Fruit fly (Drosophila melanogaster) Kc167 (cell line): Measurements from ENCODE around the gene SA1.
A peak's percentile ranks its signal among the peaks of the same experiment; 100 is the strongest.

Experiments
- Myc ChIP-seq: fragments of >200 bp; optimal IDR thresholded peaks from 2 replicates; lab custom pipeline; 2017; ENCODE audit warnings: missing external identifiers
- Sin3A ChIP-seq: fragments of >200 bp; optimal IDR thresholded peaks from 2 replicates; lab custom pipeline; 2018; ENCODE audit warnings: missing external identifiers
- h ChIP-seq: fragments of >200 bp; optimal IDR thresholded peaks from 3 replicates; lab custom pipeline; 2018; ENCODE audit warnings: missing external identifiers
- insv ChIP-seq: fragments of >200 bp; optimal IDR thresholded peaks from 3 replicates; lab custom pipeline; 2018; ENCODE audit warnings: missing external identifiers
- psq ChIP-seq: fragments of >200 bp; optimal IDR thresholded peaks from 2 replicates; lab custom pipeline; 2017; ENCODE audit warnings: missing external identifiers
- ttk ChIP-seq: sonication (Bioruptor generic); optimal IDR thresholded peaks from 2 replicates; lab custom pipeline; 2017; ENCODE audit warnings: missing external identifiers

SA1 gene

DNA sequence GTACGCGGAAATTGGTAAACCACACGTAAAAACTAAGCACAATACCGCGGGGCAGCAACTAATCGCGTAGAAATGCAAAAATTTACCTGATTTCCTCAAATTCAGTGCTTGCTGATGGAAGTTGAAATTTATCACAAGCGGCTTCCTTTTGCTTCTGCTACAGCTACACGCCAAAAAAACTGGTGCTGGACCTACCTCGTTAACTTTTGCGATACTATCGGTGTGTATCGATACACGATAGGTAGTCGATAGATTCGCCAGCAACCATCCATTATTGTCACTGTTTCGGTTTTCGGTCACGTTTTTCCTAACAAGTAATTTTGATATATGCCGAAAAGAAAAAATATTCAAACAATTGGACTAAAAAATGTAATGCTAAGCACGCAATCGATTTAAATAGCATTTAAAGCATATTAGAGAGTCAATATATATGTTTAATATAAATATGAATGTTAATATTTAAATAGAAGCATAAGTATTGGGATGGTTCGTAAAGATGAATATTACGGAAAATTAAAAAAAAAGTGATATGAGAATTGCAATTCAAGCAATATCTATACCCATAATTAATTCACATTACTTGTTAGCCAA, 17.3 kb downstream of the SA1 start, which contains the start of gene Sumo:
TSS of gene Sumo (minus strand) at position 223 of the 591 bp plus-strand sequence.
- TF ChIP-seq Myc (lab: Kevin White, UChicago) (no peak), h (lab: Kevin White, UChicago) (no peak), Sin3A (lab: Kevin White, UChicago) (no peak), psq (lab: Kevin White, UChicago) (no peak), insv (lab: Kevin White, UChicago) (no peak), ttk (lab: Kevin White, UChicago) (no peak)

DNA sequence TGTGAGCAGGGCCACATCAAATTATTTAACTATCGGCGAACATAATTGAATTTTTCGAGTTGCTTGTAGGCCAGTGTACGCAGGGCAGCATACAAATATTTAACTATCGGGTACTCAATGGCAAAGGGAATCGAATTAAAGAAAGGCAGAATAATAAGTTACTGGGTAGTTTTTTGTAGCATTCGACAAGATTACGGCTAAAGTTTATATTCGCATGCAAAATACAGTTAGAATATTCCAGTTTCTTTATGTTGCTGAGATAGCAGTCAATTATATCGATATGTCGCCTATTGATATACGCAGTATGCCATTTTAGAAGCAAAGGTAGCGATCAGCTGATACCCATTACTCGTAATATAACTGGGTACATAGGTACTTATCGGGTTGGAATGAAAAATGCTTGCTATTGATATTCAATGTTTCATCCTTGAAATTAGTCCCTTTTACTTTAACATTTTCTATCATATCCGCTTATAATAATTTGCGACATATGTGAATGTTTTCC, 17.8 kb downstream of the SA1 start:
- TF ChIP-seq insv (lab: Kevin White, UChicago) (no peak), Sin3A (lab: Kevin White, UChicago) (no peak), h (lab: Kevin White, UChicago) (no peak), ttk (lab: Kevin White, UChicago) (no peak), psq (lab: Kevin White, UChicago) (no peak), Myc (lab: Kevin White, UChicago) (no peak)

DNA sequence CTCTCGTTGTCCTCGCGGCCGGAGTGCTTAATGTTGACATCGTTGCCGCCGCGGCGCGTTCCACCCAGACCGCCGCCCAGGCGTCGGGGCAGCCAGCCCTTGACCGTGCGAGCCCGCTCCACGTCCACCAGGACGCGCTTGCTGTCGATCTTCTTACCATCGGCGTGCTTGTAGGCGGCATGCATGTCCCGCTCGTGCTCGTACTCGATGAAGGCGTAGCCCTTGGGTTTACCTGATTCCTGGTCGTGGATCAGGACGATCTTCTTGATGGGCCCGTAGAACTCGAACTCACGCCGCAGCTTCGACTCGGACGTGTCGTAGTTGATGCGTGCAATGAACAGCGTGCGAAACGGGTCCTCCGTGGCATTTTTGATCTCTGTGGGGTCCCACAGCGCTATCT, 20.6 kb downstream of the SA1 start:
- TF ChIP-seq ttk (lab: Kevin White, UChicago) (peak; percentile 93), Myc (lab: Kevin White, UChicago) (no peak)

DNA sequence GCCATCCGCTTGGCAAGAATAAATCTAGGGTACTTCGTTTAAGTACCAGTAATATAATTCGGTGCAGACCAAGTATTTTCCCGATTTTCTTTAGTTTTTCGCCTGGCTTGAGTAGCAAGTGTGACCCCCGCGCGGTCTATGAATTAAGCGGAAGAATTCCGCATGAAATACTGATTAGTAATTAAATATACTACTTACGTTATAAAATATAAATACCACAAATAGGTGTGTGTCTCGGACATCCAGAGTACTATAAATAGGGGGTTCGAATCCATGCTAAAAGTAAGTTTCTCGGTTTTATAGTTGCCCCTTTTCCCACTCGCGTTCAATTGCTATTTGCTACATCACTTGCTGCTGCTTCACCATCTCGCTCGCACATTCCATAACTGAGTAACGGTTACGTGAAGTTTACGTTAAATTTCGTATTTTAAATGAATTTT, 21.4 kb downstream of the SA1 start, which contains the start of gene snRNP-U1-70K:
TSS of gene snRNP-U1-70K (minus strand) at position 141 of the 440 bp plus-strand sequence.
- TF ChIP-seq h (lab: Kevin White, UChicago) (no peak), Sin3A (lab: Kevin White, UChicago) (no peak), psq (lab: Kevin White, UChicago) (no peak), ttk (lab: Kevin White, UChicago) (no peak), insv (lab: Kevin White, UChicago) (no peak), Myc (lab: Kevin White, UChicago) (no peak)

DNA sequence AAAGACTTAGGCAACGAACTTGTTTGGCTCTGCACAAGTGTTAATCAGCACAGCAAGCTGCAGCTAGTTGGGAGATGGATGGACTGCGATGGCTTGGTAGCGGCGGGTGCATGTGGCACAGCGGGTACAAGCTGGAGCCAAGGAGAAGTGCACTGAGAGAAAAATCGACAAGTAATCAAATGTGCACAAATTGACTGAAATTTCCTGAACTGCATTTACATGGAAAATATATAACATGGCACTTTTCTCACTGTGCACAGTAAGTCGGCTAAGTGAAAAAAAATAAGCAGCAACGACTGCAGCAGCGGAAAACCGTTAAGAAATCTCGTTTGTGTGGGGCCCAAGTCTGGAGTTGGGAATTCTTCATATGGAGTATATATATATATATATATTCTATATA, 40.9 kb downstream of the SA1 start:
- TF ChIP-seq insv (lab: Kevin White, UChicago): no peak
- no peak for TF ChIP-seq h (lab: Kevin White, UChicago)
- TF ChIP-seq Sin3A (lab: Kevin White, UChicago): no peak
- no peak for TF ChIP-seq ttk (lab: Kevin White, UChicago)
- TF ChIP-seq psq (lab: Kevin White, UChicago): no peak
- no peak for TF ChIP-seq Myc (lab: Kevin White, UChicago)

DNA sequence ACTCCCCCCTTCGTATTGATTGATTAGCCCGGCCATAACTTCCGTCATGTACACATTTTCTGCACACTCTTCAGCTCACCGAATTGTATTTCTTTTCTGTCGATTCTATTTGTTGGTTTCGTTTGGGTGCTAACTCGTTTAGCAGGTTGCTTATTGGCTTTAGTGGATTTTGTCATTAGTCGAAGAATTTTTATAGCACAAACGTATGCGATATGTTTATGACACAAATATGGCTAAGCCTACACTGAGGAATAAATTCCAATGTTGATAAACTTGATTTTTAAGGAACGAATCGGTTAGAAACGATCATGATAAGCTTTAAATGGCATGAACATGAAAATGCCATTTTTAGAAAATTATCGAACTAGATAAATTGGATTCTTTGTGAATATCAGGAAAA, 48.5 kb downstream of the SA1 start:
- TF ChIP-seq insv (lab: Kevin White, UChicago): no peak
- no peak for TF ChIP-seq ttk (lab: Kevin White, UChicago)
- no peak for TF ChIP-seq h (lab: Kevin White, UChicago)
- no peak for TF ChIP-seq psq (lab: Kevin White, UChicago)
- TF ChIP-seq Myc (lab: Kevin White, UChicago): no peak
- TF ChIP-seq Sin3A (lab: Kevin White, UChicago): no peak
